Worm (Caenorhabditis elegans): Measurements from ENCODE around the gene cyb-2.1.
"Not testable (repeated sequence)": the region's sequence is repeated elsewhere in the genome, so short reads cannot be mapped to it uniquely, and the experiment has no call there.

cyb-2.1 gene

ce11 chrIV:10951997-10952396, 33.8 kb upstream of the cyb-2.1 start, which contains the start of gene Y69E1A.3:
Gene Y69E1A.3, plus strand, starts transcription at chrIV:10952297.
- TF ChIP-seq zip-11 (GFP tag; IDR thresholded peaks at IDR 0.05) (no peak), zip-2 (tag; optimal IDR thresholded peaks at IDR 0.05) (no peak), tra-1 (GFP tag; IDR thresholded peaks at IDR 0.05) (no peak), aha-1 (tag) (no peak), ces-1 (GFP tag; optimal IDR thresholded peaks at IDR 0.05) (no peak), pha-4 (GFP tag; IDR thresholded peaks at IDR 0.05) (no peak), pha-4 (tag; optimal IDR thresholded peaks at IDR 0.05) (no peak), lim-7 (GFP tag; IDR thresholded peaks at IDR 0.05) (no peak), ctbp-1 (GFP tag; IDR thresholded peaks at IDR 0.05) (no peak), egl-43 (GFP tag; IDR thresholded peaks at IDR 0.05) (no peak), hif-1 (tag; optimal IDR thresholded peaks at IDR 0.05) (no peak), nhr-6 (tag; optimal IDR thresholded peaks at IDR 0.05) (no peak), mdt-29 (GFP tag; IDR thresholded peaks at IDR 0.05) (no peak), dmd-9 (GFP tag; IDR thresholded peaks at IDR 0.05) (no peak), ceh-44 (GFP tag; IDR thresholded peaks at IDR 0.05) (no peak), lin-13 (GFP tag; optimal IDR thresholded peaks at IDR 0.05) (no peak), mxl-2 (GFP tag; conservative IDR thresholded peaks at IDR 0.05) (no peak), gei-8 (GFP tag; optimal IDR thresholded peaks at IDR 0.05) (no peak), set-16 (GFP tag; IDR thresholded peaks at IDR 0.05) (no peak), egl-27 (tag; optimal IDR thresholded peaks at IDR 0.05) (no peak)

ce11 chrIV:10954955-10955354, 30.8 kb upstream of the cyb-2.1 start, which contains the start of gene Y69E1A.4:
Gene Y69E1A.4, plus strand, starts transcription at chrIV:10955255.
- TF ChIP-seq vab-7 (GFP tag; IDR thresholded peaks at IDR 0.05); lin-39 (tag; optimal IDR thresholded peaks at IDR 0.05); zfp-2 (tag; optimal IDR thresholded peaks at IDR 0.05): not testable (repeated sequence)

- TF ChIP-seq daf-16 (GFP tag; optimal IDR thresholded peaks at IDR 0.05) (peak in 1 of 2 experiments; percentile 41), daf-16 (tag; optimal IDR thresholded peaks at IDR 0.05) (no peak), T20F7.1 (GFP tag; optimal IDR thresholded peaks at IDR 0.05) (no peak), lin-38 (GFP tag; IDR thresholded peaks at IDR 0.05) (no peak), nhr-41 (GFP tag; IDR thresholded peaks at IDR 0.05) (no peak), unc-62 (GFP tag; optimal IDR thresholded peaks at IDR 0.05 in 1 of 2) (peak in 1 of 2 experiments; percentile 97), unc-62 (tag; optimal IDR thresholded peaks at IDR 0.05) (no peak), fos-1 (tag; optimal IDR thresholded peaks at IDR 0.05) (no peak), dve-1 (tag; optimal IDR thresholded peaks at IDR 0.05; ENCODE audit: insufficient read depth) (no peak)
Observed at ce11 chrIV:10957583-10958229, 28.1 kb upstream of the cyb-2.1 start, which contains the start of gene Y69E1A.5. Gene Y69E1A.5, minus strand, starts transcription at chrIV:10957655.

ce11 chrIV:10958230-10958588, 27.6 kb upstream of the cyb-2.1 start, which contains the start of gene sri-19:
Gene sri-19, plus strand, starts transcription at chrIV:10958372.
- TF ChIP-seq zfp-2 (tag; optimal IDR thresholded peaks at IDR 0.05) (no peak), snpc-1.2 (GFP tag; IDR thresholded peaks at IDR 0.05) (no peak), unc-39 (tag; optimal IDR thresholded peaks at IDR 0.05) (no peak), ztf-7 (tag; optimal IDR thresholded peaks at IDR 0.05) (no peak), pqm-1 (tag; optimal IDR thresholded peaks at IDR 0.05) (no peak), dmd-6 (GFP tag; IDR thresholded peaks at IDR 0.05) (no peak), egl-43 (GFP tag; IDR thresholded peaks at IDR 0.05) (no peak), skn-1 (tag; optimal IDR thresholded peaks at IDR 0.05) (no peak), zfp-3 (GFP tag; conservative IDR thresholded peaks at IDR 0.05) (no peak), ama-1 (optimal IDR thresholded peaks at IDR 0.05) (no peak), tag-97 (GFP tag; IDR thresholded peaks at IDR 0.05) (no peak), T20F7.1 (GFP tag; optimal IDR thresholded peaks at IDR 0.05) (no peak)
